Fruit fly (Drosophila melanogaster) whole organism, pupa: ENCODE data around the gene Cyt-c1L.

ENCODE experiments used
- CG13204 ChIP-seq: fragments of 200-800 bp; sonication (Bioruptor generic); optimal IDR thresholded peaks from 2 replicates; lab custom pipeline; 2018; ENCODE audit warnings: missing biosample characterization, mild to moderate bottlenecking, missing genetic modification characterization, moderate library complexity
- CG15710 ChIP-seq: fragments of 200-800 bp; sonication (Bioruptor generic); optimal IDR thresholded peaks from 2 replicates; lab custom pipeline; 2018; ENCODE audit warnings: missing biosample characterization, mild to moderate bottlenecking, missing genetic modification characterization, moderate library complexity
- CG17806 ChIP-seq: fragments of 200-800 bp; sonication (Bioruptor generic); optimal IDR thresholded peaks from 2 replicates; lab custom pipeline; 2018; ENCODE audit warnings: missing biosample characterization, mild to moderate bottlenecking, missing genetic modification characterization, moderate library complexity
- CG34367 ChIP-seq: fragments of 200-800 bp; sonication (Bioruptor generic); optimal IDR thresholded peaks from 2 replicates; lab custom pipeline; 2018; ENCODE audit warnings: missing biosample characterization, mild to moderate bottlenecking, missing genetic modification characterization
- CG4496 ChIP-seq: fragments of 200-800 bp; sonication (Bioruptor generic); IDR thresholded peaks from 3 replicates; pipeline ENCODE4 v1.3.6; 2022; ENCODE audit warnings: missing biosample characterization, missing genetic modification characterization
- CG8159 ChIP-seq: fragments of 200-800 bp; sonication (Bioruptor generic); optimal IDR thresholded peaks from 3 replicates; lab custom pipeline; 2018; ENCODE audit warnings: missing biosample characterization, mild to moderate bottlenecking, missing genetic modification characterization, moderate library complexity
- CG8301 ChIP-seq: fragments of 200-800 bp; sonication (Bioruptor generic); optimal IDR thresholded peaks from 2 replicates; lab custom pipeline; 2018; ENCODE audit warnings: missing biosample characterization, mild to moderate bottlenecking, missing genetic modification characterization
- D1 ChIP-seq: fragments of 200-800 bp; sonication (Bioruptor generic); optimal IDR thresholded peaks from 2 replicates; lab custom pipeline; 2018; ENCODE audit warnings: missing biosample characterization, mild to moderate bottlenecking, missing genetic modification characterization, moderate library complexity
- EcR ChIP-seq: fragments of 200-800 bp; sonication (Bioruptor generic); optimal IDR thresholded peaks from 3 replicates; lab custom pipeline; 2019; ENCODE audit warnings: missing biosample characterization, missing genetic modification characterization, mild to moderate bottlenecking, moderate library complexity, missing genetic modification reagents
- Ets98B ChIP-seq: fragments of 200-800 bp; sonication (Bioruptor generic); IDR thresholded peaks from 2 replicates; pipeline ENCODE4 v1.3.6; 2022; ENCODE audit warnings: missing biosample characterization, missing genetic modification characterization
- Snoo ChIP-seq: fragments of 200-800 bp; sonication (Bioruptor generic); optimal IDR thresholded peaks from 3 replicates; lab custom pipeline; 2017; ENCODE audit warnings: missing biosample characterization, mild to moderate bottlenecking, missing genetic modification characterization, inconsistent platforms
- fd96Ca ChIP-seq: fragments of 200-800 bp; sonication (Bioruptor generic); IDR thresholded peaks from 3 replicates; pipeline ENCODE4 v1.3.6; 2022; ENCODE audit warnings: missing biosample characterization, missing genetic modification characterization

- TF ChIP-seq CG17806 (tag; lab: Kevin White, UChicago) (peak; percentile 19), CG4496 (GFP tag; lab: Robert Waterston, UW) (no peak), CG8301 (peak; percentile 3), CG13204 (GFP tag; lab: Kevin White, UChicago) (no peak), CG34367 (tag; lab: Kevin White, UChicago) (no peak), CG8159 (tag; lab: Kevin White, UChicago) (peak; percentile 10), Snoo (no peak), Ets98B (GFP tag; lab: Robert Waterston, UW) (no peak), fd96Ca (0 out of 3 replicates have a peak, but pooled peaks have one; percentile 6), CG15710 (tag; lab: Kevin White, UChicago) (no peak), D1 (tag; lab: Kevin White, UChicago) (no peak), EcR (no peak)
These were observed 2.5 kb upstream of the Cyt-c1L start for dm6 chr3R:29206198-29207011.
